Worm (Caenorhabditis elegans): ENCODE measurements around the gene ddx-35.

ddx-35 gene

DNA sequence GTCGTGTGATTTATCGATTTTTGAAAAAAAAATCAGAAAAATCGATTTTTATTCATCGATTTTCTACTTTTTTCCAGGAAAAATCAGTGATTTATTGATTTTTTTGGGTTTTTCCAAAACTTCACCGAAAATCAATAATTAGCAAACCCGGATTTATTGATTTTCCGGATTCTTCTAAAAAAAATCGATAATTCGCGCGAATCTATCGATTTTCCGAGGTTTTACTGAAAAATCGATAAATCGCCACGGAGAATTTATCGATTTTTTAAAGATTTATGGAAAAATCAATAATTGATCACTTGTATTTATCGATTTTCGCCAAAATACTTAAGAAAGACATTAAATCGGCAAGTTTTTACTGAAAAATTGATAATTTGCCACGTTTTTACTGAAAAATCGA, 29.3 kb upstream of the ddx-35 start:
- TF ChIP-seq nhr-11 (tag; optimal IDR thresholded peaks at IDR 0.05) (no peak), zag-1 (tag; optimal IDR thresholded peaks at IDR 0.05) (no peak), unc-62 (GFP tag; optimal IDR thresholded peaks at IDR 0.05) (no peak)

DNA sequence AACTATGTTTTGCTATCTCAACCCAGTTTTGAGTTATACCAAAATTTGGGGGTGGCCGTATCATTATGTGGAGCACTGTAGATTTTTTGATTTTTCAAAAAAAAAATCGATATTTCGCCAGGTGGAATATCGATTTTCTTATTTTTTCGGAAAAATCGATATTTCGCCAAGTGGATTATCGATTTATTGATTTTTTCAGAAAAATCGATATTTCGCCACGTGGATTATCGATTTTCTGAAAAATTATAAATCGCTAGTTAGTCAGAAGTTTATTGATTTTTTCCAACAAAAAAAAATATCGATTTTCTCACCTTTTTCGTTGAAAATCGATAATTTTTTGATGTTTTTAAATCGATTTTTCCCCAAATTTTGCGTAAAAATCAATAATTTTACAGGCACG, 25.9 kb upstream of the ddx-35 start:
- no peak for TF ChIP-seq ceh-82 (tag; optimal IDR thresholded peaks at IDR 0.05)
- no peak for TF ChIP-seq elt-3 (tag; optimal IDR thresholded peaks at IDR 0.05)
- TF ChIP-seq zag-1 (tag; optimal IDR thresholded peaks at IDR 0.05): no peak
- TF ChIP-seq nhr-12 (tag; optimal IDR thresholded peaks at IDR 0.05): no peak
- no peak for TF ChIP-seq sma-9 (GFP tag; optimal IDR thresholded peaks at IDR 0.05)
- TF ChIP-seq sma-9 (tag; optimal IDR thresholded peaks at IDR 0.05): no peak
- TF ChIP-seq gmeb-1 (tag; optimal IDR thresholded peaks at IDR 0.05): no peak
- no peak for TF ChIP-seq nhr-6 (tag; optimal IDR thresholded peaks at IDR 0.05)
- TF ChIP-seq nhr-129 (tag; optimal IDR thresholded peaks at IDR 0.05): no peak
- no peak for TF ChIP-seq egl-27 (tag; optimal IDR thresholded peaks at IDR 0.05)
- no peak for TF ChIP-seq ztf-1 (GFP tag; conservative IDR thresholded peaks at IDR 0.05)
- no peak for TF ChIP-seq mbf-1 (tag; optimal IDR thresholded peaks at IDR 0.05)
- TF ChIP-seq sma-3 (GFP tag; optimal IDR thresholded peaks at IDR 0.05): no peak
- TF ChIP-seq crh-2 (tag; optimal IDR thresholded peaks at IDR 0.05): no peak
- no peak for TF ChIP-seq R02D3.7 (tag; optimal IDR thresholded peaks at IDR 0.05)
- no peak for TF ChIP-seq dmd-4 (tag; optimal IDR thresholded peaks at IDR 0.05)
- no peak for TF ChIP-seq fos-1 (tag; optimal IDR thresholded peaks at IDR 0.05)
- TF ChIP-seq lsy-2 (tag; optimal IDR thresholded peaks at IDR 0.05): no peak
- no peak for TF ChIP-seq unc-39 (tag; optimal IDR thresholded peaks at IDR 0.05)
- no peak for TF ChIP-seq nhr-23 (tag; optimal IDR thresholded peaks at IDR 0.05)
- TF ChIP-seq C34F6.9 (tag; optimal IDR thresholded peaks at IDR 0.05): no peak

- TF ChIP-seq nhr-11 (tag; optimal IDR thresholded peaks at IDR 0.05): no peak
These were observed 24.8 kb upstream of the ddx-35 start for ce11 chrIII:1579001-1579400.

ce11 chrIII:1578566-1578965, 24.3 kb upstream of the ddx-35 start:
- no peak for TF ChIP-seq nhr-12 (tag; optimal IDR thresholded peaks at IDR 0.05)
- TF ChIP-seq nhr-77 (tag; optimal IDR thresholded peaks at IDR 0.05): no peak
- no peak for TF ChIP-seq C34F6.9 (tag; optimal IDR thresholded peaks at IDR 0.05)
- TF ChIP-seq unc-62 (GFP tag; optimal IDR thresholded peaks at IDR 0.05): no peak
- no peak for TF ChIP-seq alr-1 (tag; optimal IDR thresholded peaks at IDR 0.05)
- no peak for TF ChIP-seq elt-3 (tag; optimal IDR thresholded peaks at IDR 0.05)
- no peak for TF ChIP-seq dmd-4 (tag; optimal IDR thresholded peaks at IDR 0.05)
- no peak for TF ChIP-seq ztf-1 (GFP tag; conservative IDR thresholded peaks at IDR 0.05)
- TF ChIP-seq mbf-1 (tag; optimal IDR thresholded peaks at IDR 0.05): no peak
- TF ChIP-seq mdl-1 (tag; optimal IDR thresholded peaks at IDR 0.05): no peak
- TF ChIP-seq lin-11 (tag; optimal IDR thresholded peaks at IDR 0.05): no peak
- TF ChIP-seq snpc-4 (tag; optimal IDR thresholded peaks at IDR 0.05): no peak
- no peak for TF ChIP-seq nhr-25 (tag; optimal IDR thresholded peaks at IDR 0.05)
- no peak for TF ChIP-seq elt-1 (tag; optimal IDR thresholded peaks at IDR 0.05)
- no peak for TF ChIP-seq ZK546.5 (tag; optimal IDR thresholded peaks at IDR 0.05)
- TF ChIP-seq sma-9 (GFP tag; optimal IDR thresholded peaks at IDR 0.05): no peak
- TF ChIP-seq sma-9 (tag; optimal IDR thresholded peaks at IDR 0.05): no peak

ce11 chrIII:1576451-1576850, 22.2 kb upstream of the ddx-35 start, which contains the start of gene Y22D7AL.7:
Gene Y22D7AL.7 (plus strand): TSS chrIII:1576751.
- TF ChIP-seq fos-1 (tag; optimal IDR thresholded peaks at IDR 0.05) (no peak), Y55F3AM.14 (GFP tag; optimal IDR thresholded peaks at IDR 0.05) (no peak), elt-3 (tag; optimal IDR thresholded peaks at IDR 0.05) (no peak), ztf-1 (GFP tag; conservative IDR thresholded peaks at IDR 0.05) (no peak), lsy-2 (tag; optimal IDR thresholded peaks at IDR 0.05) (no peak), mbf-1 (tag; optimal IDR thresholded peaks at IDR 0.05) (no peak), ama-1 (optimal IDR thresholded peaks at IDR 0.05) (no peak), elt-1 (tag; optimal IDR thresholded peaks at IDR 0.05) (no peak)

ce11 chrIII:1575651-1576050, 21.4 kb upstream of the ddx-35 start:
- TF ChIP-seq nhr-21 (tag; optimal IDR thresholded peaks at IDR 0.05): no peak
- no peak for TF ChIP-seq nhr-237 (tag; optimal IDR thresholded peaks at IDR 0.05)
- no peak for TF ChIP-seq crh-2 (tag; optimal IDR thresholded peaks at IDR 0.05)
- TF ChIP-seq ztf-11 (tag; optimal IDR thresholded peaks at IDR 0.05): no peak
- no peak for TF ChIP-seq sem-4 (tag; optimal IDR thresholded peaks at IDR 0.05)
- TF ChIP-seq R02D3.7 (tag; optimal IDR thresholded peaks at IDR 0.05): no peak
- no peak for TF ChIP-seq nhr-10 (tag; optimal IDR thresholded peaks at IDR 0.05)
- TF ChIP-seq ZK546.5 (tag; optimal IDR thresholded peaks at IDR 0.05): no peak
- TF ChIP-seq snpc-4 (tag; optimal IDR thresholded peaks at IDR 0.05): no peak
- TF ChIP-seq nhr-12 (tag; optimal IDR thresholded peaks at IDR 0.05): no peak

Measured in whole organism, L2 larva.